Fruit fly (Drosophila melanogaster) whole organism, wandering third instar larva: Measurements from ENCODE around the gene CG12016.

Experiments used
- CrebA ChIP-seq: fragments of 200-800 bp; sonication (Bioruptor generic); optimal IDR thresholded peaks from 2 replicates; lab custom pipeline; 2016; ENCODE audit warnings: missing biosample characterization, mild to moderate bottlenecking, missing genetic modification characterization, borderline replicate concordance
- psq ChIP-seq: fragments of 200-800 bp; sonication (Bioruptor generic); optimal IDR thresholded peaks from 3 replicates; lab custom pipeline; 2017; ENCODE audit warnings: missing biosample characterization, mild to moderate bottlenecking, missing genetic modification characterization, moderate library complexity
- woc ChIP-seq: sonication (Bioruptor generic); optimal IDR thresholded peaks from 2 replicates; lab custom pipeline; 2016; ENCODE audit warnings: missing biosample characterization, mild to moderate bottlenecking, missing genetic modification characterization

DNA sequence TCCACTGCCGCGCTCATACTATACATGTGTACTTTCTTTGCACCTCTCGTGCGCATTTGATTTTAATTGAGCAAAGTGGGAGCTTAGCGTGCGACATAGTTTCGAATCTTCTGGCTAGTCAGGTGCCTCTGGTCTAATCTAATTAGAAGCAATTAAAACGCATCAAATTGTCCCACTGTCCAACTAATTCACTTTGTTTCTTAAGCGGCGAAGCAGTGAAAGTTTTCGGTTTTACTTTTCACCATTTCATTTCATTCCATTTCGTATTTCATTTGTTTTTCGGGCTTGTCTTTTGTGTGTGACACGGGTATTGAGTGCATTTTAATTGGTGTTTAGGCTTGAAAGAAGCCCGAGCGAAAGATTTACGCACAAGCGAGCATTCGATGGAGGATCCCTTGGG lies 33.2 kb downstream of the CG12016 start:
- no peak for TF ChIP-seq psq (GFP tag; lab: Kevin White, UChicago)
- TF ChIP-seq woc (GFP tag; lab: Kevin White, UChicago): no peak
- no peak for TF ChIP-seq CrebA
